Worm (Caenorhabditis elegans) whole organism, midembryonic: ENCODE results near the gene sas-1.

Experiments
- T22C8.4 ChIP-seq: fragments of 200-800 bp; sonication (Bioruptor generic); IDR thresholded peaks from 2 replicates; pipeline ENCODE4 v1.3.6; 2022; ENCODE audit warnings: missing genetic modification characterization, missing compliant biosample characterization
- cog-1 ChIP-seq: sonication (generic microtip); optimal IDR thresholded peaks from 2 replicates; lab custom pipeline; 2016; ENCODE audit warnings: missing genetic modification characterization, missing compliant biosample characterization
- flt-1 ChIP-seq: fragments of 200-800 bp; sonication (Bioruptor generic); IDR thresholded peaks from 2 replicates; pipeline ENCODE4 v1.3.6; 2022; ENCODE audit warnings: missing genetic modification characterization, missing compliant biosample characterization
- klf-2 ChIP-seq: fragments of 200-800 bp; sonication (Bioruptor generic); conservative IDR thresholded peaks from 2 replicates; pipeline ENCODE4 v1.3.6; 2022; ENCODE audit warnings: missing genetic modification reagents, missing genetic modification characterization, missing compliant biosample characterization
- med-1 ChIP-seq: sonication (generic microtip); optimal IDR thresholded peaks from 2 replicates; lab custom pipeline; 2017; ENCODE audit warnings: missing genetic modification characterization, mild to moderate bottlenecking, missing compliant biosample characterization, antibody characterized with exemption, missing genetic modification reagents; ENCODE audit not compliant: insufficient read depth
- ref-1 ChIP-seq: fragments of 200-800 bp; sonication (Bioruptor generic); conservative IDR thresholded peaks from 2 replicates; pipeline ENCODE4 v1.3.6; 2022; ENCODE audit warnings: missing genetic modification reagents, missing genetic modification characterization, missing compliant biosample characterization
- tab-1 ChIP-seq: fragments of 200-800 bp; sonication (Bioruptor generic); IDR thresholded peaks from 2 replicates; pipeline ENCODE4 v1.3.6; 2022; ENCODE audit warnings: missing genetic modification characterization, missing compliant biosample characterization
- ztf-23 ChIP-seq: fragments of 200-800 bp; sonication (Bioruptor generic); IDR thresholded peaks from 2 replicates; pipeline ENCODE4 v1.3.6; 2022; ENCODE audit warnings: missing genetic modification reagents, missing genetic modification characterization, missing compliant biosample characterization
- ztf-29 ChIP-seq: fragments of 200-800 bp; sonication (Bioruptor generic); IDR thresholded peaks from 2 replicates; pipeline ENCODE4 v1.3.6; 2022; ENCODE audit warnings: missing genetic modification reagents, missing genetic modification characterization, missing compliant biosample characterization

Gene sas-1

DNA sequence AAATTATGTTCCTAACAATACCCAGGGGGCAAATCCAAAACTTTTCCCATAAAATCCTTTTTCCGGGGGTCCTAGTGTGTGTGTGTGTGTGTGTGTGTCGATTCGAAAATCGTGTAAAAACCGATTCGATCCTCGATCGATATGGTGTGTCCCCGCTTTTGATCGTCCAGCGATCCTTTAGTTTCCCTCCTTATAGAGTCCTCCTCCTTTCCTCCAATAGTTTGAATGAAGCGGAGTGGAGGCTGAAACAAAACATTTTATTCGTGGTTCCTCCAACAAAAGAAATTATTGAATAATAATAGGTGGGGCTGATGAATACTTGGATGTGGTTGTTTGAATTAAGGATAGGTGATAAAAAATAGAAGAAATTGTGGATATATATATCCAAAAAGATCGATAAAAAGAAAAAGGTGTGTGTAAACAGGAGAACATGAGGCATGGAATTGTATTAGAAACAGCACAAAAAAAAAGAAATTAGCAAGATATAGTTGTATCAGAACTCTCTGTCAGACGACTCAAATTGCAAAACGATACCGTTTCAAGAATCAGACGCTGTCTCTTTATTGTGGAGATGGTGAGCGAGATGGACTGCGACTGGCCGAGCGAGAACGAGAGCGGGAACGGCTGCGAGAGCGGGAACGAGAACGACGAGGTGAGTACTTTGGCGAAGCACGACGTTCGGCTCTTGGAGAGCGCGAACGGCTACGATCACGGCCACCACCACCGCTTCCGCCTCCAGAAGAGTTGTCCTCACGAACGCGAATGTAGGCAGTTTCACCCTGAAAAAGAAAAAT lies 12.6 kb upstream of the sas-1 start:
- TF ChIP-seq ztf-23 (GFP tag; lab: Robert Waterston, UW) (no peak), flt-1 (GFP tag; lab: Robert Waterston, UW) (0 out of 2 replicates have a peak, but pooled peaks have one; percentile 24), ztf-29 (no peak), T22C8.4 (no peak), cog-1 (no peak), med-1 (GFP tag; lab: Kevin White, UChicago) (no peak), ref-1 (no peak), tab-1 (no peak), klf-2 (no peak)

DNA sequence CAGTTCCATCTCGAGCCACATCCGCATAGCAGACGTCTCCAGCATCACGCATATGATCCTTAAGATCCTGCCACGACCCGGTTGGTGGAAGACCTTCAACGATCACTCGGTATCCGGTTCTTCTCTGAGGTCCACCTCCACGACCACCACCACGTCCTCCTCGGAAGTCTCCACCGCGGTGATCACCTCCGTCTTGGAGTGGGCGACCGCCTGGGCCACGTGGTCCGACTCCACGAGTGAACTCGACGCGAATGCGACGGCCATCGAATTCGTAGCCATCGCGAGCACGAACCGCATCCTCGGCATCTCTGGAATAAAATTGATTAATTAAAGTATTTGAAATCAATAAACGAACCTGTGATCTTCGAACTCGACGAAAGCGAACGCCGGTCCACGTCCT lies 11.9 kb upstream of the sas-1 start:
- TF ChIP-seq ref-1: no peak
- TF ChIP-seq flt-1 (GFP tag; lab: Robert Waterston, UW): peak; percentile 63; the same call in 1 of the 2 replicates
- no peak for TF ChIP-seq cog-1
- TF ChIP-seq klf-2: no peak
- no peak for TF ChIP-seq tab-1
- no peak for TF ChIP-seq T22C8.4
- TF ChIP-seq ztf-23 (GFP tag; lab: Robert Waterston, UW): no peak
- TF ChIP-seq med-1 (GFP tag; lab: Kevin White, UChicago): no peak
- TF ChIP-seq ztf-29: no peak

DNA sequence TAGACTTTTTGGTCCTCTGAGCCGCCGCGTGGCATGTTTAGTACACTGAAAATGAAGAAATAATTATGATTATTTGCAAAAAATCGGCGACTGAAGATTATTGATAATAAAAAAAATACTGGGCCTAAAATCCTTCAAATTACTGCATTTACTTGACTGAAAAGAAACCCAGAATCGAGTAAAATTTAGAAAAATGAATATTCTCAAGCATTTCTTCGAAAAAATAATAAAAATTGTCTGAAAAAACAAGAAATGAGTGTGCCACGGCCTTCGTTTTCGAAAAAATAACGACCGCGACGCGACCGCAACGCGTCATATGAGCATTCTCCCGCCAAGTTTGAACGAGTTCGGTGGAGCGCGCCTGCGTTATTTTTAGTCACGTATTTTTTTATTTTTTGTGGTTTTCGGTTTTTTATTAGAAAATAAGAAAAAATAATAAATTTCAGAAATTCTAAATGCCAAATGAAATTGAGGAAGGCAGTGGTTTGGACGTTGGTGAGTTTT lies 11.4 kb upstream of the sas-1 start, which contains the start of the genes rsp-3 and spin-4:
Gene rsp-3, minus strand, starts transcription at position 51 of the 504 bp plus-strand sequence.
Gene spin-4, plus strand, starts transcription at position 447 of the 504 bp plus-strand sequence.
- no peak for TF ChIP-seq T22C8.4
- TF ChIP-seq cog-1: peak; percentile 42
- no peak for TF ChIP-seq ztf-23 (GFP tag; lab: Robert Waterston, UW)
- TF ChIP-seq med-1 (GFP tag; lab: Kevin White, UChicago): no peak

DNA sequence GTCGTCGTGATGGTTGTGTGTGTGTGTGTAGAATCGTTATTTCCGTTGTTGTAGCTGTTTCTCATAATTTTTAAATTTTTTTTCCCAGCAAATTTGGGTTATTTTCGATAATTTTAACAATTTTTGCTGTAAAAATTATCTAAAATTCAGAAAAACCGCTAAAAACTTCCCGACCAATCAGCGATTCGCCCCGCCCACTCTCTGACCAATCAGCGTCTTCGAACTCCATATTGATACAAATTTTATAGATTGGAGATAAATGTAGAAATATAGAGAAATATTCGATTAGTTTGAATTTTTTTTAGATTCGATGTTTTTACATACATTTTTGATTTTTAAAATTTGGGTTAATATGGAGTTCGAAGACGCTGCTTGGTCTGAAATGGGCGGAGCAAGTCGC lies 1.7 kb upstream of the sas-1 start:
- no peak for TF ChIP-seq cog-1
- TF ChIP-seq ztf-23 (GFP tag; lab: Robert Waterston, UW): no peak
- TF ChIP-seq ref-1: no peak
- TF ChIP-seq med-1 (GFP tag; lab: Kevin White, UChicago): no peak
- TF ChIP-seq T22C8.4: no peak
- no peak for TF ChIP-seq ztf-29
- TF ChIP-seq klf-2: no peak

DNA sequence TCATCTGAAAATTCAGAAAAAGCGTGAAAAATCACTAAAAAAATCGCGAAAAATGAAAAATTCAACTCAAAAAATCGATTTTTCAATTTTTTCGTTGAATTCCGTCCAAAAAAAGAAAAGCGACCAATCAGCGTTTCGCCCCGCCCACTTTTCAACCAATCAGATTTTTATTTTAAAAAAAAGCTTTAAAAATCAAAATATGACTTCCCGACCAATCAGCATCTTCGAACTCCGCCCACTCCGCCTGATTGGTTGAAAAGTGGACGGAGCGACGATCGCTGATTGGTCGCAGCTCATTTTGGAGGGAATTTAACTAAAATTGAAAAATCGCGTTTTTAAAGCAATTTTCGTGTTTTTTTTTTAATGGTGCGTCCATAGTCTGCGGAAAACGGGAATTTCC lies 3.1 kb downstream of the sas-1 start:
- TF ChIP-seq ztf-29 (no peak), med-1 (GFP tag; lab: Kevin White, UChicago) (no peak), ref-1 (no peak), cog-1 (no peak), T22C8.4 (no peak), ztf-23 (GFP tag; lab: Robert Waterston, UW) (no peak), klf-2 (no peak), tab-1 (no peak)

DNA sequence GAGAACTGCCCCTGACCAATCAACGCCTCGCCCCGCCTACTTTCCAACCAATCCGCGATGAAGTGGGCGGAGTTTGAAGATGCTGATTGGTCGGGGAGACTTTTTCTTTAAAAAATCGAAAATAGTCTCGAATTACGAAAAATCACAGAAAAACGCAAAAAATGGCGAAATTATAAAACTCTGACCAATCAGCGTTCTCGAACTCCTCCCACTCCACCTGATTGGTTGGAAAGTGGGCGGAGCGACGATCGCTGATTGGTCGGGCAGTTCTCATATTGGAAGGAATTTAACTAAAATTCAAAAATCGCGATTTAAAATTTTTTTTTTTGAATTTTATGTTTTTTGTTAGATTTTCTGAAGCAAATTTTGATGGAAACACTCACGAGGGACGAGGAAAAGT lies 3.9 kb downstream of the sas-1 start:
- TF ChIP-seq ztf-29 (no peak), med-1 (GFP tag; lab: Kevin White, UChicago) (no peak), ztf-23 (GFP tag; lab: Robert Waterston, UW) (no peak), tab-1 (no peak), flt-1 (GFP tag; lab: Robert Waterston, UW) (no peak), klf-2 (no peak), cog-1 (no peak), T22C8.4 (no peak), ref-1 (no peak)

DNA sequence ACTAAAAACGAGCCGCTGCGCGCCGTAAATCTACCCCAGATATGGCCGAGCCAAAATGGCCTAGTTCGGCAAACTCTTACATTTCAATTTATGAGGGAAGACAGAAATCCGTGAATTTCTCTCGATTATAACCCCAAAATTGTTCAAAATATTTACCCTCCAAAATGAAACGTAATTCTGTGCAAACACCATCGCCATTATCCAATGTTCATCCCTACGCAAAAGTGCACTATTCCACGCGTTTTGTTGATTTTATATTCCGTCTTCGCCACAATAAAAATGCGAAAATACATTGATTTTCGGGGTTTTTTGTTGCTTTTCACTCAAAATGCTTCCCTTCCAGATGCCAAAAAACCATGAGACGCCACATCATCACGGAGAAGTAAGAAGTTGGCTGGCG lies 11.9 kb downstream of the sas-1 start, which contains the start of gene hut-1:
Gene hut-1, plus strand, starts transcription at position 344 of the 400 bp plus-strand sequence.
- TF ChIP-seq med-1 (GFP tag; lab: Kevin White, UChicago) (no peak), ref-1 (no peak), klf-2 (no peak), ztf-29 (no peak), T22C8.4 (no peak), cog-1 (no peak), tab-1 (no peak), ztf-23 (GFP tag; lab: Robert Waterston, UW) (no peak), flt-1 (GFP tag; lab: Robert Waterston, UW) (no peak)

DNA sequence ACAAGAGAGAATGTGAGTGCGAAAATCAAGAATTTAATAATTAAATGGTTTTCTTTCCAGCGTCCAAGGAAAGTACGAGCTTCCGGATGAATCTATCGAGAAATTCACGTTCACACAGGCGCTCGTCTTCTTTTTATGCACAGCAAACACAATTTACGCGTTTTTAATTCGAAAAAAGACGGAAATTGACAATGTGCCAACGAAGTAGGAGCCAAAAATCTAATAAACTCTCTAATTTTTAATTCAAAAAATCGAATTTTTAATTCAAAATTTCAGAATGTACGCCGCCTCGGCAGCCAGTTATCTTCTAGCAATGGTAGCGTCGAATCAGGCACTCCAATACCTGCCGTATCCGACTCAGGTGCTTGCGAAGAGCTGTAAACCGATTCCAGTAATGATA lies 12.4 kb downstream of the sas-1 start:
- TF ChIP-seq ref-1: no peak

DNA sequence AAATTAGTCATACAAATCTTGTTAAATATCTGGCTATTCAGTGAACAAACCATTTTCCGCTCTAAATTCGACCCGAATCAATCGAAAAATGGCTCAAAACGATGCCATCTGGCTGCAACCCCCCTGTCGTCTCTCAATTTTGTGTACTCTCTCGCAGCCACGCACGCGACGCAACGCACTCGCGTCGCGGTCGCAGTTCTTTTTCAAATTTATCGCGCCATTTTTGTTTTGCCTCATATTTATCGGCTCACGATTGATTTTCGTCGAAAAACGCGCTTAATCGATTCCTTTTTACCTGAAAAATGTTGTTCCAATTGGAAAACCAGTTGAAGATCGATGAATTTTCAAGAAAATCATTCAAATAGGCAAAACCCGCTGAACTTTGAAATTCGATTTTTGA lies 14.6 kb downstream of the sas-1 start:
- TF ChIP-seq ztf-29: no peak
- TF ChIP-seq flt-1 (GFP tag; lab: Robert Waterston, UW): no peak
- TF ChIP-seq med-1 (GFP tag; lab: Kevin White, UChicago): no peak
- no peak for TF ChIP-seq T22C8.4
- no peak for TF ChIP-seq cog-1

DNA sequence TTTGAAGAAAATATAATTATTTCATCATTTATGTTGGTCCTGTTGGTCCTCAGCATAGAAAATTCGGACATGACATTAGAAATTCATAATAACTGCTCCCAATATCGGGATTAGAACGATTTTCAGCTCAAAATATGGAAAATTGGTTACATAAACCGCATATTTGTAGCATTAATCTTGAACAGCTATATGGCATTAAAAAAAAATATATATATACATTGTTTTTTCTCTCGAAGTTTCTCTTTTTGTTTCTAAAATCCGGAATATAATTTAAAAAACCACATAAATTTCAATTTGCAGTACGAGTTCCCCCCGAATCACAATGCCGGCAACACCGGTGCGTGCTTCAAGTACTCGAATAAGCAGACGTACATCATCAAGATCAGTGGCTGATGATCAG lies 15.0 kb downstream of the sas-1 start, which contains the start of gene ssl-1:
Gene ssl-1, plus strand, starts transcription at position 301 of the 400 bp plus-strand sequence.
- no peak for TF ChIP-seq ztf-29
- no peak for TF ChIP-seq cog-1
- TF ChIP-seq ref-1: no peak
- TF ChIP-seq med-1 (GFP tag; lab: Kevin White, UChicago): no peak
- no peak for TF ChIP-seq T22C8.4
- TF ChIP-seq klf-2: no peak
- TF ChIP-seq ztf-23 (GFP tag; lab: Robert Waterston, UW): no peak
- no peak for TF ChIP-seq tab-1
- no peak for TF ChIP-seq flt-1 (GFP tag; lab: Robert Waterston, UW)

DNA sequence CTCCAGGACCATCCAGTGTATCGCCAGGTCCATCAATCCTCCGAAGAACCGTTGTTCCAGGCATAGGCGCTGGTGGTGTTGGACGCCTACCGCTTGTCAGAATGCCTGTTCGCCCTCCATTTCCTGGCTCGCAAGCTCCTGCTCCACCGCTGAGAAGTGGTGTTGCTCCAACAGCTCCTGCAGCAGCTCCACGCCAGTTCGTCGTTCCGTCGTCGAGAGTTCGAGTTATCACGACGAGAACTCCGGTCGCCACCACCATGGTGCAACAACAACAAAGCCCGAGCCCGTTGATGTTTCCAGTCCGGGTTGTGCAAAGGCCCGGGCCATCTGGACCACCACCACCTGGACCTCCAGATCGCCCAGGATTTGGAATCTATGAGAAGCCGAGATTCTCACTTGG lies 28.9 kb downstream of the sas-1 start:
- no peak for TF ChIP-seq ztf-23 (GFP tag; lab: Robert Waterston, UW)
- TF ChIP-seq med-1 (GFP tag; lab: Kevin White, UChicago): no peak
